ENCODE assay signal across 3 fruit fly cellular contexts in genomic region chr3R:18995556-18996272, dm6.
TF ChIP-seq lines count a peak whose summit lies in the region.

No protein-coding gene starts in this region.

TF ChIP-seq in whole organism, embryonic, 481 proteins besides CTCF, POLR2A, EP300 and RAD21 (continued from another document and continues in another):
- TF ChIP-seq tio (GFP tag; optimal IDR thresholded peaks at IDR 0.05; lab: Kevin White, UChicago) (peak; percentile 49), kni (GFP tag; optimal IDR thresholded peaks at IDR 0.05; lab: Kevin White, UChicago) (no peak), CG17568 (GFP tag; optimal IDR thresholded peaks at IDR 0.05; lab: Kevin White, UChicago) (peak; percentile 27), Sry-δ (GFP tag; optimal IDR thresholded peaks at IDR 0.05; lab: Kevin White, UChicago) (peak; percentile 21), Mrtf (GFP tag; IDR thresholded peaks at IDR 0.05; lab: Robert Waterston, UW) (peak; percentile 55; the same call in 1 of the 3 replicates), gem (tag; optimal IDR thresholded peaks at IDR 0.05; lab: Kevin White, UChicago) (peak; percentile 89), al (GFP tag; IDR thresholded peaks at IDR 0.05; lab: Robert Waterston, UW) (no peak), CG2120 (GFP tag; optimal IDR thresholded peaks at IDR 0.05; lab: Kevin White, UChicago) (peak; percentile 23), ara (GFP tag; IDR thresholded peaks at IDR 0.05; lab: Robert Waterston, UW) (peak; percentile 87), CG3281 (GFP tag; optimal IDR thresholded peaks at IDR 0.05; lab: Kevin White, UChicago) (peak; percentile 23), CG12155 (GFP tag; optimal IDR thresholded peaks at IDR 0.05; lab: Kevin White, UChicago) (peak; percentile 33), B-H1 (GFP tag; IDR thresholded peaks at IDR 0.05; lab: Robert Waterston, UW) (peak; percentile 62; the same call in 2 of the 3 replicates), ash1 (GFP tag; optimal IDR thresholded peaks at IDR 0.05; lab: Kevin White, UChicago) (no peak), CG3407 (GFP tag; optimal IDR thresholded peaks at IDR 0.05; lab: Kevin White, UChicago) (peak; percentile 78), chif (GFP tag; optimal IDR thresholded peaks at IDR 0.05; lab: Kevin White, UChicago) (peak; percentile 48 to 78), CG13296 (GFP tag; optimal IDR thresholded peaks at IDR 0.05; lab: Kevin White, UChicago) (no peak), dpn (GFP tag; optimal IDR thresholded peaks at IDR 0.05; lab: Kevin White, UChicago) (peak; percentile 68 to 76), grau (tag; optimal IDR thresholded peaks at IDR 0.05; lab: Kevin White, UChicago) (peak; percentile 75), CG4328 (GFP tag; optimal IDR thresholded peaks at IDR 0.05; lab: Kevin White, UChicago) (peak; percentile 22), cg (GFP tag; optimal IDR thresholded peaks at IDR 0.05; lab: Kevin White, UChicago) (no peak), sim (GFP tag; IDR thresholded peaks at IDR 0.05; lab: Robert Waterston, UW) (peak; percentile 61; the same call in 1 of the 2 replicates), Myb (GFP tag; optimal IDR thresholded peaks at IDR 0.05; lab: Kevin White, UChicago) (no peak), CG18262 (tag; optimal IDR thresholded peaks at IDR 0.05; lab: Kevin White, UChicago) (peak; percentile 88), Opbp (GFP tag; IDR thresholded peaks at IDR 0.05; lab: Robert Waterston, UW; ENCODE audit: partially characterized antibody) (no peak), CG7786 (GFP tag; optimal IDR thresholded peaks at IDR 0.05; lab: Kevin White, UChicago) (peak; percentile 27), CG32772 (GFP tag; IDR thresholded peaks at IDR 0.05; lab: Robert Waterston, UW) (peak; percentile 84), Lpt (GFP tag; optimal IDR thresholded peaks at IDR 0.05; lab: Kevin White, UChicago) (no peak), Dll (GFP tag; IDR thresholded peaks at IDR 0.05; lab: Robert Waterston, UW; ENCODE audit: partially characterized antibody) (no peak), CG7839 (tag; optimal IDR thresholded peaks at IDR 0.05; lab: Kevin White, UChicago) (peak; percentile 83), Nf-YC (tag; optimal IDR thresholded peaks at IDR 0.05; lab: Kevin White, UChicago) (peak; percentile 1), ewg (GFP tag; optimal IDR thresholded peaks at IDR 0.05; lab: Kevin White, UChicago) (peak; percentile 77), Hmr (GFP tag; optimal IDR thresholded peaks at IDR 0.05; lab: Kevin White, UChicago) (no peak), CG18011 (GFP tag; optimal IDR thresholded peaks at IDR 0.05; lab: Kevin White, UChicago) (no peak), CG31365 (tag; optimal IDR thresholded peaks at IDR 0.05; lab: Kevin White, UChicago) (no peak), lov (optimal IDR thresholded peaks at IDR 0.05; lab: Kevin White, UChicago) (no peak), lov (GFP tag; IDR thresholded peaks at IDR 0.05; lab: Robert Waterston, UW) (peak; percentile 82), tin (GFP tag; optimal IDR thresholded peaks at IDR 0.05; lab: Kevin White, UChicago) (peak; percentile 84), fd64A (GFP tag; optimal IDR thresholded peaks at IDR 0.05; lab: Kevin White, UChicago) (peak; percentile 64), E2f1 (GFP tag; IDR thresholded peaks at IDR 0.05; lab: Robert Waterston, UW) (peak; percentile 68), CG3838 (GFP tag; optimal IDR thresholded peaks at IDR 0.05; lab: Kevin White, UChicago) (peak; percentile 16), tup (GFP tag; optimal IDR thresholded peaks at IDR 0.05; lab: Kevin White, UChicago) (no peak), scrt (GFP tag; optimal IDR thresholded peaks at IDR 0.05; lab: Kevin White, UChicago) (peak; percentile 42), Vsx1 (GFP tag; optimal IDR thresholded peaks at IDR 0.05; lab: Kevin White, UChicago) (no peak), CG3847 (GFP tag; IDR thresholded peaks at IDR 0.05; lab: Robert Waterston, UW) (0 out of 2 replicates have a peak, but pooled peaks have one; percentile 22)

TF ChIP-seq in whole organism, prepupa, 60 proteins besides CTCF, POLR2A, EP300 and RAD21 (continued from another document):
- peak; percentile 92 for TF ChIP-seq Smox (GFP tag; optimal IDR thresholded peaks at IDR 0.05; lab: Kevin White, UChicago)
- peak; percentile 89 for TF ChIP-seq Sox102F (GFP tag; optimal IDR thresholded peaks at IDR 0.05; lab: Kevin White, UChicago)
- TF ChIP-seq CG8319 (GFP tag; optimal IDR thresholded peaks at IDR 0.05; lab: Kevin White, UChicago), result peak; percentile 94
- TF ChIP-seq CG11294 (GFP tag; IDR thresholded peaks at IDR 0.05; lab: Robert Waterston, UW), result peak; percentile 72
- TF ChIP-seq fd85E (GFP tag; optimal IDR thresholded peaks at IDR 0.05; lab: Kevin White, UChicago), result peak; percentile 85
- TF ChIP-seq CG6808 (GFP tag; optimal IDR thresholded peaks at IDR 0.05; lab: Kevin White, UChicago), result peak; percentile 85
- TF ChIP-seq spab (GFP tag; optimal IDR thresholded peaks at IDR 0.05; lab: Kevin White, UChicago), result peak; percentile 88
- TF ChIP-seq Eip75B (GFP tag; optimal IDR thresholded peaks at IDR 0.05; lab: Kevin White, UChicago), result peak; percentile 96
- peak; percentile 65 for TF ChIP-seq vri (GFP tag; optimal IDR thresholded peaks at IDR 0.05; lab: Kevin White, UChicago)
- peak; percentile 89 for TF ChIP-seq Lpt (GFP tag; optimal IDR thresholded peaks at IDR 0.05; lab: Kevin White, UChicago)
- TF ChIP-seq OdsH (GFP tag; optimal IDR thresholded peaks at IDR 0.05; lab: Kevin White, UChicago), result peak; percentile 95
- peak; percentile 90 for TF ChIP-seq eg (GFP tag; IDR thresholded peaks at IDR 0.05; lab: Robert Waterston, UW)
- TF ChIP-seq svp (GFP tag; lab: Kevin White, UChicago), result peak; percentile 98
- TF ChIP-seq CG3032 (tag; optimal IDR thresholded peaks at IDR 0.05; lab: Kevin White, UChicago), result peak; percentile 86
- TF ChIP-seq Met (GFP tag; optimal IDR thresholded peaks at IDR 0.05; lab: Kevin White, UChicago), result peak; percentile 93
- TF ChIP-seq CG3919 (GFP tag; optimal IDR thresholded peaks at IDR 0.05; lab: Kevin White, UChicago), result peak; percentile 96
- TF ChIP-seq CG32006 (GFP tag; optimal IDR thresholded peaks at IDR 0.05; lab: Kevin White, UChicago), result peak; percentile 91
- peak; percentile 77 to 89 for TF ChIP-seq ss (GFP tag; optimal IDR thresholded peaks at IDR 0.05; lab: Kevin White, UChicago)
- TF ChIP-seq CG34406 (GFP tag; optimal IDR thresholded peaks at IDR 0.05; lab: Kevin White, UChicago), result peak; percentile 95
- TF ChIP-seq Ets96B (tag; optimal IDR thresholded peaks at IDR 0.05; lab: Kevin White, UChicago), result peak; percentile 90
- TF ChIP-seq Hr39 (GFP tag; optimal IDR thresholded peaks at IDR 0.05; lab: Kevin White, UChicago), result peak; percentile 89
- peak; percentile 58 for TF ChIP-seq dac (GFP tag; optimal IDR thresholded peaks at IDR 0.05; lab: Kevin White, UChicago)
- peak; percentile 84 for TF ChIP-seq CG6854 (GFP tag; optimal IDR thresholded peaks at IDR 0.05; lab: Kevin White, UChicago)
- TF ChIP-seq CG1621 (tag; optimal IDR thresholded peaks at IDR 0.05; lab: Kevin White, UChicago), result peak; percentile 83
- TF ChIP-seq salr (GFP tag; optimal IDR thresholded peaks at IDR 0.05; lab: Kevin White, UChicago), result peak; percentile 78 to 90
- TF ChIP-seq CG10669 (GFP tag; optimal IDR thresholded peaks at IDR 0.05; lab: Kevin White, UChicago), result peak; percentile 90
- TF ChIP-seq Sox14 (GFP tag; optimal IDR thresholded peaks at IDR 0.05; lab: Kevin White, UChicago), result peak; percentile 92
- peak; percentile 83 for TF ChIP-seq Gug (GFP tag; IDR thresholded peaks at IDR 0.05; lab: Robert Waterston, UW)
- peak; percentile 90 for TF ChIP-seq Hr4 (GFP tag; optimal IDR thresholded peaks at IDR 0.05; lab: Kevin White, UChicago)
- peak; percentile 84 for TF ChIP-seq fd59A (GFP tag; optimal IDR thresholded peaks at IDR 0.05; lab: Kevin White, UChicago)
- TF ChIP-seq dsx (GFP tag; optimal IDR thresholded peaks at IDR 0.05; lab: Kevin White, UChicago; ENCODE audit: poor library complexity, severe bottlenecking), result peak; percentile 87
- no peak for TF ChIP-seq fkh (GFP tag; optimal IDR thresholded peaks at IDR 0.05; lab: Kevin White, UChicago)
- TF ChIP-seq CG4318 (GFP tag; optimal IDR thresholded peaks at IDR 0.05; lab: Kevin White, UChicago), result peak; percentile 74
- peak; percentile 89 for TF ChIP-seq CG8119 (GFP tag; IDR thresholded peaks at IDR 0.05; lab: Robert Waterston, UW)
- TF ChIP-seq acj6 (GFP tag; optimal IDR thresholded peaks at IDR 0.05; lab: Kevin White, UChicago), result peak; percentile 96
- peak; percentile 94 for TF ChIP-seq CG7368 (GFP tag; optimal IDR thresholded peaks at IDR 0.05; lab: Kevin White, UChicago)
- peak; percentile 94 for TF ChIP-seq topi (GFP tag; optimal IDR thresholded peaks at IDR 0.05; lab: Kevin White, UChicago)
- TF ChIP-seq CG6792 (GFP tag; optimal IDR thresholded peaks at IDR 0.05; lab: Kevin White, UChicago), result peak; percentile 95

TF ChIP-seq in whole organism, wandering third instar larva, 38 proteins besides CTCF, POLR2A, EP300 and RAD21 (continued from another document):
- TF ChIP-seq woc (GFP tag; optimal IDR thresholded peaks at IDR 0.05; lab: Kevin White, UChicago), result peak; percentile 62
- TF ChIP-seq Hr78 (GFP tag; optimal IDR thresholded peaks at IDR 0.05; lab: Kevin White, UChicago), result no peak
- no peak for TF ChIP-seq pan (optimal IDR thresholded peaks at IDR 0.05; lab: Kevin White, UChicago)
- TF ChIP-seq fru (GFP tag; optimal IDR thresholded peaks at IDR 0.05; lab: Kevin White, UChicago), result peak; percentile 84
- peak; percentile 72 for TF ChIP-seq brk (GFP tag; optimal IDR thresholded peaks at IDR 0.05; lab: Kevin White, UChicago)
